Worm (Caenorhabditis elegans) whole organism, young adult: ENCODE results near the gene his-62.

Experiments used
- F33H1.4 ChIP-seq: fragments of 200-800 bp; sonication (Bioruptor generic); IDR thresholded peaks from 2 replicates; pipeline ENCODE4 v1.3.6; 2022; ENCODE audit warnings: missing genetic modification reagents, missing genetic modification characterization, missing compliant biosample characterization
- F49E8.2 ChIP-seq: sonication (generic microtip); optimal IDR thresholded peaks from 3 replicates; lab custom pipeline; 2017; ENCODE audit warnings: missing genetic modification characterization, mild to moderate bottlenecking, missing compliant biosample characterization, antibody characterized with exemption, moderate library complexity; ENCODE audit not compliant: insufficient read depth
- aptf-2 ChIP-seq: fragments of 200-800 bp; sonication (Bioruptor generic); conservative IDR thresholded peaks from 2 replicates; pipeline ENCODE4 v1.3.6; 2022; ENCODE audit warnings: missing genetic modification reagents, missing genetic modification characterization, missing compliant biosample characterization
- hlh-26 ChIP-seq: fragments of 200-800 bp; sonication (Bioruptor generic); conservative IDR thresholded peaks from 2 replicates; pipeline ENCODE4 v1.3.6; 2022; ENCODE audit warnings: missing genetic modification reagents, missing genetic modification characterization, missing compliant biosample characterization
- hsf-1 ChIP-seq: fragments of 200-800 bp; sonication (Bioruptor generic); IDR thresholded peaks from 2 replicates; pipeline ENCODE4 v1.3.6; 2022; ENCODE audit warnings: missing genetic modification reagents, missing genetic modification characterization, missing compliant biosample characterization
- lin-26 ChIP-seq: fragments of 200-800 bp; sonication (Bioruptor generic); IDR thresholded peaks from 2 replicates; pipeline ENCODE4 v1.3.6; 2022; ENCODE audit warnings: missing genetic modification reagents, missing genetic modification characterization, missing compliant biosample characterization
- mes-4 ChIP-seq: sonication (generic microtip); optimal IDR thresholded peaks from 2 replicates; lab custom pipeline; 2016; ENCODE audit warnings: missing genotype, missing genetic modification characterization, missing compliant biosample characterization
- nfyb-1 ChIP-seq: fragments of 200-800 bp; sonication (Bioruptor generic); IDR thresholded peaks from 2 replicates; pipeline ENCODE4 v1.3.6; 2022; ENCODE audit warnings: missing genetic modification reagents, missing genetic modification characterization, missing compliant biosample characterization
- pha-4 ChIP-seq: fragments of 150-350 bp; sonication (generic microtip); optimal IDR thresholded peaks from 2 replicates; lab custom pipeline; 2014; ENCODE audit warnings: missing biosample characterization, missing genetic modification reagents, missing genetic modification characterization
- snpc-3.4 ChIP-seq: sonication (generic microtip); optimal IDR thresholded peaks from 2 replicates; lab custom pipeline; 2017; ENCODE audit warnings: missing genetic modification characterization, mild to moderate bottlenecking, missing compliant biosample characterization, antibody characterized with exemption, moderate library complexity, missing genotype, missing genetic modification reagents
- tbp1 ChIP-seq: fragments of 200-800 bp; sonication (Bioruptor generic); optimal IDR thresholded peaks from 2 replicates; lab custom pipeline; 2018; ENCODE audit warnings: mild to moderate bottlenecking, missing genetic modification characterization, missing compliant biosample characterization
- unc-130 ChIP-seq: sonication (generic microtip); optimal IDR thresholded peaks from 2 replicates; lab custom pipeline; 2016; ENCODE audit warnings: missing genetic modification reagents, missing genetic modification characterization, missing compliant biosample characterization
- zfh-2 ChIP-seq: fragments of 200-800 bp; sonication (Bioruptor generic); conservative IDR thresholded peaks from 2 replicates; pipeline ENCODE4 v1.3.6; 2022; ENCODE audit warnings: missing genetic modification reagents, missing genetic modification characterization, missing compliant biosample characterization
- ztf-22 ChIP-seq: fragments of 200-800 bp; sonication (Bioruptor generic); optimal IDR thresholded peaks from 2 replicates; lab custom pipeline; 2018; ENCODE audit warnings: mild to moderate bottlenecking, missing genetic modification characterization, moderate library complexity, missing compliant biosample characterization

- no peak for TF ChIP-seq pha-4
- TF ChIP-seq F49E8.2, result no peak
- TF ChIP-seq hsf-1 (GFP tag; lab: Robert Waterston, UW), result no peak
- TF ChIP-seq lin-26, result no peak
- no peak for TF ChIP-seq zfh-2
- TF ChIP-seq mes-4 (tag; lab: Kevin White, UChicago), result no peak
- no peak for TF ChIP-seq aptf-2 (GFP tag; lab: Robert Waterston, UW)
- no peak for TF ChIP-seq tbp1 (GFP tag; lab: Kevin White, UChicago)
- no peak for TF ChIP-seq snpc-3.4
- TF ChIP-seq unc-130 (GFP tag; lab: Kevin White, UChicago), result no peak
- no peak for TF ChIP-seq F33H1.4 (GFP tag; lab: Robert Waterston, UW)
- no peak for TF ChIP-seq hlh-26 (GFP tag; lab: Robert Waterston, UW)
- no peak for TF ChIP-seq nfyb-1 (GFP tag; lab: Robert Waterston, UW)
- TF ChIP-seq ztf-22 (GFP tag; lab: Kevin White, UChicago), result no peak
Observed at ce11 chrIV:7440238-7440637, 46.1 kb upstream of the his-62 start.
